Worm (Caenorhabditis elegans) whole organism, L4 larva: ENCODE results near the gene col-138.

ENCODE experiments used
- F10B5.3 ChIP-seq: sonication (generic microtip); optimal IDR thresholded peaks from 2 replicates; lab custom pipeline; 2016; ENCODE audit warnings: mild to moderate bottlenecking, missing genetic modification characterization, missing compliant biosample characterization
- F26F4.8 ChIP-seq: fragments of 200-800 bp; sonication (Bioruptor generic); conservative IDR thresholded peaks from 2 replicates; pipeline ENCODE4 v1.3.6; 2022; ENCODE audit warnings: missing genetic modification characterization, missing compliant biosample characterization
- R02D3.7 ChIP-seq: fragments of 150-350 bp; sonication (generic microtip); optimal IDR thresholded peaks from 3 replicates; lab custom pipeline; 2014; ENCODE audit warnings: missing biosample characterization, missing genetic modification characterization
- T26A8.4 ChIP-seq: fragments of 200-800 bp; sonication (Bioruptor generic); IDR thresholded peaks from 2 replicates; pipeline ENCODE4 v1.3.6; 2022; ENCODE audit warnings: missing genetic modification characterization, missing compliant biosample characterization
- Y75B8A.6 ChIP-seq: fragments of 200-800 bp; sonication (Bioruptor generic); IDR thresholded peaks from 2 replicates; pipeline ENCODE4 v1.3.6; 2022; ENCODE audit warnings: missing genetic modification reagents, missing genetic modification characterization, missing compliant biosample characterization
- ZK337.2 ChIP-seq: fragments of 200-800 bp; sonication (Bioruptor generic); IDR thresholded peaks from 2 replicates; pipeline ENCODE4 v1.3.6; 2022; ENCODE audit warnings: missing genetic modification reagents, missing genetic modification characterization, missing compliant biosample characterization
- ZK546.5 ChIP-seq, 2 experiments: sonication (generic microtip); optimal IDR thresholded peaks; 2 replicates each; lab custom pipeline; 2017; ENCODE audit warnings: missing biosample characterization in 2 of 2, missing genetic modification characterization in 2 of 2
- aly-2 ChIP-seq: sonication (generic microtip); optimal IDR thresholded peaks from 2 replicates; lab custom pipeline; 2018; ENCODE audit warnings: missing biosample characterization, missing genetic modification characterization
- ama-1 ChIP-seq: fragments of 150-350 bp; optimal IDR thresholded peaks from 2 replicates; lab custom pipeline; 2014; ENCODE audit warnings: inconsistent platforms, mixed read lengths
- attf-4 ChIP-seq: sonication (generic microtip); optimal IDR thresholded peaks from 3 replicates; lab custom pipeline; 2017; ENCODE audit warnings: missing biosample characterization, missing genetic modification characterization
- ceh-44 ChIP-seq: fragments of 200-800 bp; sonication (Bioruptor generic); IDR thresholded peaks from 2 replicates; pipeline ENCODE4 v1.3.6; 2022; ENCODE audit warnings: missing genetic modification reagents, missing genetic modification characterization, missing compliant biosample characterization
- ceh-82 ChIP-seq: sonication (generic microtip); optimal IDR thresholded peaks from 2 replicates; lab custom pipeline; 2017; ENCODE audit warnings: missing biosample characterization, missing genetic modification characterization
- ces-1 ChIP-seq: fragments of 150-350 bp; sonication (generic microtip); optimal IDR thresholded peaks from 4 replicates; lab custom pipeline; 2014; ENCODE audit warnings: missing biosample characterization, missing genetic modification reagents, missing genetic modification characterization
- cey-2 ChIP-seq: sonication (generic microtip); optimal IDR thresholded peaks from 3 replicates; lab custom pipeline; 2017; ENCODE audit warnings: missing genetic modification characterization, mild to moderate bottlenecking, missing compliant biosample characterization, antibody characterized with exemption, borderline replicate concordance; ENCODE audit not compliant: insufficient read depth
- ctbp-1 ChIP-seq: fragments of 200-800 bp; sonication (Bioruptor generic); IDR thresholded peaks from 2 replicates; pipeline ENCODE4 v1.3.6; 2022; ENCODE audit warnings: missing genetic modification reagents, missing genetic modification characterization, missing compliant biosample characterization
- daf-12 ChIP-seq: fragments of 150-350 bp; optimal IDR thresholded peaks from 2 replicates; lab custom pipeline; 2014; ENCODE audit warnings: missing biosample characterization, missing genetic modification reagents, missing genetic modification characterization
- dve-1 ChIP-seq: sonication (generic microtip); optimal IDR thresholded peaks from 2 replicates; lab custom pipeline; 2017; ENCODE audit warnings: antibody characterized with exemption, mild to moderate bottlenecking, missing genetic modification characterization, missing compliant biosample characterization; ENCODE audit not compliant: insufficient read depth
- fkh-10 ChIP-seq: fragments of 150-350 bp; optimal IDR thresholded peaks from 2 replicates; lab custom pipeline; 2014; ENCODE audit warnings: missing biosample characterization, missing genetic modification reagents, missing genetic modification characterization
- fos-1 ChIP-seq: fragments of 150-350 bp; optimal IDR thresholded peaks from 2 replicates; lab custom pipeline; 2014; ENCODE audit warnings: missing biosample characterization, missing genetic modification characterization
- gei-8 ChIP-seq: fragments of 200-800 bp; sonication (Bioruptor generic); optimal IDR thresholded peaks from 2 replicates; lab custom pipeline; 2018; ENCODE audit warnings: mild to moderate bottlenecking, missing genetic modification characterization, missing compliant biosample characterization
- hmg-1.1 ChIP-seq: fragments of 200-800 bp; sonication (Bioruptor generic); IDR thresholded peaks from 2 replicates; pipeline ENCODE4 v1.3.6; 2022; ENCODE audit warnings: missing genetic modification reagents, missing genetic modification characterization, missing compliant biosample characterization
- jun-1 ChIP-seq: fragments of 150-350 bp; optimal IDR thresholded peaks from 2 replicates; lab custom pipeline; 2014; ENCODE audit warnings: missing biosample characterization, missing genetic modification reagents, missing genetic modification characterization
- lin-13 ChIP-seq: fragments of 150-350 bp; optimal IDR thresholded peaks from 2 replicates; lab custom pipeline; 2014; ENCODE audit warnings: missing biosample characterization, missing genetic modification reagents, missing genetic modification characterization
- lin-15B ChIP-seq: fragments of 150-350 bp; sonication (generic microtip); optimal IDR thresholded peaks from 3 replicates; lab custom pipeline; 2014; ENCODE audit warnings: missing biosample characterization, missing genetic modification characterization
- lin-39 ChIP-seq: fragments of 150-350 bp; optimal IDR thresholded peaks from 2 replicates; lab custom pipeline; 2014; ENCODE audit warnings: missing biosample characterization, missing genetic modification reagents, missing genetic modification characterization
- nhr-10 ChIP-seq: fragments of 150-350 bp; optimal IDR thresholded peaks from 2 replicates; lab custom pipeline; 2014; ENCODE audit warnings: missing biosample characterization, missing genetic modification characterization
- nhr-11 ChIP-seq: fragments of 150-350 bp; optimal IDR thresholded peaks from 2 replicates; lab custom pipeline; 2014; ENCODE audit warnings: missing biosample characterization, missing genetic modification characterization
- nhr-237 ChIP-seq: sonication (generic microtip); optimal IDR thresholded peaks from 2 replicates; lab custom pipeline; 2017; ENCODE audit warnings: missing biosample characterization, missing genetic modification characterization
- nhr-25 ChIP-seq: sonication (generic microtip); optimal IDR thresholded peaks from 2 replicates; lab custom pipeline; 2017; ENCODE audit warnings: missing genetic modification characterization, mild to moderate bottlenecking, missing compliant biosample characterization, antibody characterized with exemption, moderate library complexity, borderline replicate concordance; ENCODE audit not compliant: insufficient read depth
- nhr-28 ChIP-seq: fragments of 150-350 bp; optimal IDR thresholded peaks from 2 replicates; lab custom pipeline; 2014; ENCODE audit warnings: missing biosample characterization, missing genetic modification characterization
- nhr-41 ChIP-seq: fragments of 200-800 bp; sonication (Bioruptor generic); IDR thresholded peaks from 2 replicates; pipeline ENCODE4 v1.3.6; 2022; ENCODE audit warnings: missing genetic modification reagents, missing genetic modification characterization, missing compliant biosample characterization
- nhr-42 ChIP-seq: fragments of 200-800 bp; sonication (Bioruptor generic); IDR thresholded peaks from 2 replicates; pipeline ENCODE4 v1.3.6; 2022; ENCODE audit warnings: missing genetic modification characterization, missing compliant biosample characterization
- pqm-1 ChIP-seq: sonication (generic microtip); optimal IDR thresholded peaks from 2 replicates; lab custom pipeline; 2017; ENCODE audit warnings: missing biosample characterization, missing genetic modification characterization
- saeg-2 ChIP-seq: fragments of 200-800 bp; sonication (Bioruptor generic); IDR thresholded peaks from 2 replicates; pipeline ENCODE4 v1.3.6; 2022; ENCODE audit warnings: missing genetic modification reagents, missing genetic modification characterization, missing compliant biosample characterization
- set-16 ChIP-seq: fragments of 200-800 bp; sonication (Bioruptor generic); IDR thresholded peaks from 2 replicates; pipeline ENCODE4 v1.3.6; 2022; ENCODE audit warnings: missing genetic modification reagents, missing genetic modification characterization, missing compliant biosample characterization
- spr-3 ChIP-seq: fragments of 200-800 bp; sonication (Bioruptor generic); optimal IDR thresholded peaks from 2 replicates; lab custom pipeline; 2018; ENCODE audit warnings: mild to moderate bottlenecking, missing genetic modification characterization, missing compliant biosample characterization
- unc-130 ChIP-seq: sonication (generic microtip); optimal IDR thresholded peaks from 2 replicates; lab custom pipeline; 2016; ENCODE audit warnings: missing genetic modification reagents, missing genetic modification characterization, missing compliant biosample characterization
- unc-62 ChIP-seq, 3 experiments: fragments of 150-350 bp in 1 of 3; sonication (generic microtip); optimal IDR thresholded peaks in 2 of 3; peaks in 1 of 3; 1 replicate in 1 of 3; 2 replicates in 2 of 3; lab custom pipeline; 2014 to 2017; ENCODE audit warnings: missing biosample characterization in 3 of 3, missing genetic modification characterization in 3 of 3, missing genetic modification reagents in 3 of 3, missing genotype in 1 of 3
- zag-1 ChIP-seq: fragments of 150-350 bp; optimal IDR thresholded peaks from 2 replicates; lab custom pipeline; 2014; ENCODE audit warnings: missing biosample characterization, missing genetic modification characterization
- zfp-2 ChIP-seq: sonication (generic microtip); optimal IDR thresholded peaks from 2 replicates; lab custom pipeline; 2016; ENCODE audit warnings: mild to moderate bottlenecking, missing genetic modification characterization, missing compliant biosample characterization

col-138 gene

DNA sequence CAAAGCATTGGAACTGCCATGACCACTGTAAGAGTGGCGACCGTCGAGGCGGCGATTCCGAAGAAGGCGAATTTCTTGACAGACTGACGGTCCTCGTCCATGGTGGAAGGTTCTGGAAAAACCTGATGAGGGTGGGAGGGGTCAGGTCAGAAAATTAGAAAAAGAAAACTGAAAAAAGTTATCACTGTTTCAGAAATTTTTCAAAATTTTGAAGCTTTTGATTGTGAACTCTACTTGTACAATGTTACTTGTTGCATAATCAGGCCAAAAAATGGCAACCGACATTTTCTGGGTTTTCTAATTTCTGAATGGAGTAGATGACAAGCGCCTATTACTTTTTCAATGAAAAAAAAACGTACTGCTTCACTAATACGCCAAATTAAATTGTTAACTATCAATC lies at the start of gene col-138:
Gene col-138 (minus strand): TSS at position 101 of the 400 bp plus-strand sequence.
- TF ChIP-seq T26A8.4 (GFP tag; lab: Robert Waterston, UW) (peak; percentile 50; the same call in 1 of the 2 replicates), ctbp-1 (0 out of 2 replicates have a peak, but pooled peaks have one; percentile 13), lin-39 (tag; lab: Kevin White, UChicago) (no peak), spr-3 (GFP tag; lab: Kevin White, UChicago) (no peak)
- TF ChIP-seq, all 104 proteins: peak for 2

DNA sequence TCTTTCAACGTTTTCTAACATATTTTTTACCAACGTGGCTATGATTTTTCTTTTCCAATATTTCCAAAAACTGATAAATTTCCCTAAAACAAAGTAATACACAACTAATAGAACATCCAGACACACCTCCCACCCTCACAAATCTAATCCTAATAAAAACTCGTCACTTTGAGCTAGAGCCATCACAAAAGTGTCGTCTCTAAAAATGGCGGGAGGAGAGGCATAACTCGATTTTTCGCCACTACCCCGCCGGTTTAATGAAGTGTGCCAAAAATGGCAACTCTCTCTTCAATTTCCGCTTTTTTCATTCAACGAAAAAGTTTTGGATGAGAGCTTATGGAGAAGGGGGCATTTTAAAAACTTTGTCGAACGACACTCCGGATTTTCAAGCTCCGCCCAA lies 49.4 kb upstream of the col-138 start:
- TF ChIP-seq ama-1, result no peak
- peak; percentile 41 for TF ChIP-seq ces-1 (GFP tag; lab: Kevin White, UChicago)

- TF ChIP-seq nhr-28, result no peak
- TF ChIP-seq dve-1 (tag; lab: Kevin White, UChicago), result no peak
- no peak for TF ChIP-seq aly-2 (tag; lab: Kevin White, UChicago)
- TF ChIP-seq ceh-44 (GFP tag; lab: Robert Waterston, UW), result no peak
- TF ChIP-seq fos-1, result no peak
- no peak for TF ChIP-seq nhr-10 (tag; lab: Kevin White, UChicago)
- TF ChIP-seq fkh-10 (GFP tag; lab: Kevin White, UChicago), result no peak
- TF ChIP-seq daf-12, result no peak
- no peak for TF ChIP-seq nhr-237 (tag; lab: Kevin White, UChicago)
- no peak for TF ChIP-seq ZK337.2
- no peak for TF ChIP-seq zag-1
- no peak for TF ChIP-seq saeg-2
- TF ChIP-seq nhr-42, result no peak
- TF ChIP-seq pqm-1 (tag; lab: Kevin White, UChicago), result no peak
- TF ChIP-seq gei-8, result no peak
- no peak for TF ChIP-seq F26F4.8 (GFP tag; lab: Robert Waterston, UW)
- no peak for TF ChIP-seq cey-2 (tag; lab: Kevin White, UChicago)
- no peak for TF ChIP-seq jun-1 (tag; lab: Kevin White, UChicago)
- TF ChIP-seq, all 104 proteins: peak for 0
Measured at ce11 chrIV:17230958-17231357, 47.4 kb upstream of the col-138 start, which contains the start of gene npr-32. Gene npr-32 (minus strand): TSS chrIV:17231058.

DNA sequence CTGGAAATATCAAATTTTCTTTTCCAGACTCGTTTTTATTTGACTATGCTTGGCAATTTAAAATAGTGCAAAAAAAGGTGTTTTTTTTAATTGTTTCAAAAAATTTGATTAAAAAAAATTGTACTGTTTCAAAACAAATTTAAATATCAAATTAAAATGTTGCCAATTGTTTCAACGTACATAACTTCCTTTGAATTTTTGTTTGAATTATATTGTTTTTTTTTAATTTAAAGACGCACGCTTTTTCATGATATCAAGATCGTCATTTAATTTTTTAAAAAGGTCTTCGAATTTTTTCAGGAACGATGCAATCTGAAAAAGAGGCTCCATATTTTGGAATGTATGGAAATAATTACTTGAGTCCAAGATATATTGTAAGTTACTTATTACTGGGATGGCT lies 39.9 kb upstream of the col-138 start, which contains the start of gene Y116A8B.4:
Gene Y116A8B.4 (plus strand): TSS at position 301 of the 400 bp plus-strand sequence.
- no peak for TF ChIP-seq R02D3.7 (tag; lab: Kevin White, UChicago)
- TF ChIP-seq F10B5.3 (tag; lab: Kevin White, UChicago), result no peak
- TF ChIP-seq hmg-1.1, result no peak
- TF ChIP-seq set-16 (GFP tag; lab: Robert Waterston, UW), result no peak
- TF ChIP-seq jun-1 (tag; lab: Kevin White, UChicago), result no peak
- no peak for TF ChIP-seq lin-15B (tag; lab: Kevin White, UChicago)
- TF ChIP-seq pqm-1 (tag; lab: Kevin White, UChicago), result no peak
- no peak for TF ChIP-seq aly-2 (tag; lab: Kevin White, UChicago)
- TF ChIP-seq nhr-11 (tag; lab: Kevin White, UChicago), result no peak
- TF ChIP-seq attf-4 (tag; lab: Kevin White, UChicago), result no peak
- TF ChIP-seq ceh-82 (tag; lab: Kevin White, UChicago), result no peak
- no peak for TF ChIP-seq nhr-25
- no peak for TF ChIP-seq nhr-41 (GFP tag; lab: Robert Waterston, UW)
- no peak for TF ChIP-seq ZK546.5 (tag; optimal IDR thresholded peaks at IDR 0.05; lab: Kevin White, UChicago)
- TF ChIP-seq Y75B8A.6 (GFP tag; lab: Robert Waterston, UW), result no peak
- TF ChIP-seq F26F4.8 (GFP tag; lab: Robert Waterston, UW), result no peak
- TF ChIP-seq unc-130, result no peak
- TF ChIP-seq zfp-2 (tag; lab: Kevin White, UChicago), result no peak
- TF ChIP-seq lin-13 (GFP tag; lab: Kevin White, UChicago), result no peak
- TF ChIP-seq unc-62 (GFP tag; optimal IDR thresholded peaks at IDR 0.05 in 1 of 2; lab: Kevin White, UChicago), result no peak
- no peak for TF ChIP-seq unc-62 (tag; optimal IDR thresholded peaks at IDR 0.05; lab: Kevin White, UChicago)
